Fruit fly (Drosophila melanogaster) whole organism, embryonic: ENCODE data around the gene CG14110.
A peak's percentile ranks its signal among the peaks of the same experiment; 100 is the strongest.

ENCODE experiments used
- Abd-B ChIP-seq: fragments of 200-800 bp; sonication (Bioruptor generic); optimal IDR thresholded peaks from 2 replicates; lab custom pipeline; 2018; ENCODE audit warnings: missing biosample characterization, mild to moderate bottlenecking, missing genetic modification characterization, moderate library complexity
- BEAF-32 ChIP-seq: fragments of 200-800 bp; sonication (Bioruptor generic); optimal IDR thresholded peaks from 3 replicates; lab custom pipeline; 2017; ENCODE audit warnings: missing biosample characterization, missing genetic modification characterization, mild to moderate bottlenecking, moderate library complexity, missing genetic modification reagents
- Bteb2 ChIP-seq: fragments of 200-800 bp; sonication (Bioruptor generic); optimal IDR thresholded peaks from 2 replicates; lab custom pipeline; 2016; ENCODE audit warnings: missing biosample characterization, missing genetic modification characterization
- CG11085 ChIP-seq: fragments of 200-800 bp; sonication (Bioruptor generic); IDR thresholded peaks from 2 replicates; pipeline ENCODE4 v1.3.6; 2022; ENCODE audit warnings: missing biosample characterization, missing genetic modification characterization
- CG11247 ChIP-seq: fragments of 200-800 bp; sonication (Bioruptor generic); IDR thresholded peaks from 2 replicates; pipeline ENCODE4 v1.3.6; 2022; ENCODE audit warnings: missing biosample characterization, missing genetic modification characterization
- CG11456 ChIP-seq: fragments of 200-800 bp; sonication (Bioruptor generic); IDR thresholded peaks from 3 replicates; pipeline ENCODE4 v1.3.6; 2022; ENCODE audit warnings: missing biosample characterization, missing genetic modification characterization
- CG11696 ChIP-seq: fragments of 200-800 bp; sonication (Bioruptor generic); IDR thresholded peaks from 2 replicates; pipeline ENCODE4 v1.3.6; 2022; ENCODE audit warnings: missing biosample characterization, missing genetic modification characterization
- CG12071 ChIP-seq: fragments of 200-800 bp; sonication (Bioruptor generic); optimal IDR thresholded peaks from 3 replicates; lab custom pipeline; 2018; ENCODE audit warnings: missing biosample characterization, mild to moderate bottlenecking, missing genetic modification characterization
- CG12236 ChIP-seq: fragments of 200-800 bp; sonication (Bioruptor generic); optimal IDR thresholded peaks from 2 replicates; lab custom pipeline; 2016; ENCODE audit warnings: missing biosample characterization, missing genetic modification characterization
- CG13424 ChIP-seq: fragments of 200-800 bp; sonication (Bioruptor generic); optimal IDR thresholded peaks from 2 replicates; lab custom pipeline; 2019; ENCODE audit warnings: missing biosample characterization, mild to moderate bottlenecking, missing genetic modification characterization, moderate library complexity
- CG13624 ChIP-seq: fragments of 200-800 bp; sonication (Bioruptor generic); optimal IDR thresholded peaks from 2 replicates; lab custom pipeline; 2016; ENCODE audit warnings: missing biosample characterization, missing genetic modification characterization
- CG14710 ChIP-seq: fragments of 200-800 bp; sonication (Bioruptor generic); optimal IDR thresholded peaks from 3 replicates; lab custom pipeline; 2019; ENCODE audit warnings: missing biosample characterization, mild to moderate bottlenecking, missing genetic modification characterization, moderate library complexity
- CG15601 ChIP-seq: fragments of 200-800 bp; sonication (Bioruptor generic); optimal IDR thresholded peaks from 3 replicates; lab custom pipeline; 2019; ENCODE audit warnings: missing biosample characterization, mild to moderate bottlenecking, missing genetic modification characterization, moderate library complexity
- CG15696 ChIP-seq: fragments of 200-800 bp; sonication (Bioruptor generic); optimal IDR thresholded peaks from 2 replicates; lab custom pipeline; 2019; ENCODE audit warnings: missing biosample characterization, mild to moderate bottlenecking, missing genetic modification characterization, moderate library complexity
- CG17912 ChIP-seq: fragments of 200-800 bp; sonication (Bioruptor generic); optimal IDR thresholded peaks from 2 replicates; lab custom pipeline; 2018; ENCODE audit warnings: missing biosample characterization, mild to moderate bottlenecking, missing genetic modification characterization
- CG2116 ChIP-seq: fragments of 200-800 bp; sonication (Bioruptor generic); optimal IDR thresholded peaks from 3 replicates; lab custom pipeline; 2018; ENCODE audit warnings: missing biosample characterization, mild to moderate bottlenecking, missing genetic modification characterization
- CG32772 ChIP-seq: fragments of 200-800 bp; sonication (Bioruptor generic); IDR thresholded peaks from 2 replicates; pipeline ENCODE4 v1.3.6; 2022; ENCODE audit warnings: missing biosample characterization, missing genetic modification characterization
- CG33213 ChIP-seq: fragments of 200-800 bp; sonication (Bioruptor generic); optimal IDR thresholded peaks from 3 replicates; lab custom pipeline; 2016; ENCODE audit warnings: missing biosample characterization, missing genetic modification characterization
- CG34376 ChIP-seq: fragments of 200-800 bp; sonication (Bioruptor generic); optimal IDR thresholded peaks from 2 replicates; lab custom pipeline; 2018; ENCODE audit warnings: missing biosample characterization, mild to moderate bottlenecking, missing genetic modification characterization
- CG34422 ChIP-seq: fragments of 200-800 bp; sonication (Bioruptor generic); IDR thresholded peaks from 3 replicates; pipeline ENCODE4 v1.3.6; 2022; ENCODE audit warnings: missing biosample characterization, missing genetic modification characterization
- CG6654 ChIP-seq: fragments of 200-800 bp; sonication (Bioruptor generic); optimal IDR thresholded peaks from 2 replicates; lab custom pipeline; 2017; ENCODE audit warnings: missing biosample characterization, mild to moderate bottlenecking, missing genetic modification characterization
- CG6765 ChIP-seq: fragments of 200-800 bp; sonication (Bioruptor generic); optimal IDR thresholded peaks from 3 replicates; lab custom pipeline; 2017; ENCODE audit warnings: missing biosample characterization, mild to moderate bottlenecking, missing genetic modification characterization
- CG7963 ChIP-seq: fragments of 200-800 bp; sonication (Bioruptor generic); IDR thresholded peaks from 3 replicates; pipeline ENCODE4 v1.3.6; 2022; ENCODE audit warnings: missing biosample characterization, missing genetic modification characterization; ENCODE audit not compliant: partially characterized antibody
- CoRest ChIP-seq: fragments of 200-800 bp; sonication (Bioruptor generic); optimal IDR thresholded peaks from 3 replicates; lab custom pipeline; 2018; ENCODE audit warnings: missing biosample characterization, mild to moderate bottlenecking, missing genetic modification characterization, moderate library complexity
- Dip3 ChIP-seq: fragments of 200-800 bp; sonication (Bioruptor generic); optimal IDR thresholded peaks from 3 replicates; lab custom pipeline; 2016; ENCODE audit warnings: missing biosample characterization, missing genetic modification characterization
- Dll ChIP-seq: fragments of 200-800 bp; sonication (Bioruptor generic); IDR thresholded peaks from 4 replicates; pipeline ENCODE4 v1.3.6; 2022; ENCODE audit warnings: missing biosample characterization, missing genetic modification characterization; ENCODE audit not compliant: partially characterized antibody
- Elba2 ChIP-seq: fragments of 200-800 bp; sonication (Bioruptor generic); optimal IDR thresholded peaks from 3 replicates; lab custom pipeline; 2016; ENCODE audit warnings: missing biosample characterization, missing genetic modification characterization
- Hr78 ChIP-seq, 2 experiments: fragments of 200-800 bp in 1 of 2; fragments of >200 bp in 1 of 2; sonication (Bioruptor generic) in 1 of 2; optimal IDR thresholded peaks; 2 replicates each; lab custom pipeline; 2017 to 2019; ENCODE audit warnings: missing biosample characterization in 2 of 2, missing genetic modification characterization in 2 of 2, mild to moderate bottlenecking in 1 of 2, moderate library complexity in 1 of 2
- Kr ChIP-seq: fragments of 200-800 bp; sonication (Bioruptor generic); optimal IDR thresholded peaks from 2 replicates; lab custom pipeline; 2017; ENCODE audit warnings: missing biosample characterization, mild to moderate bottlenecking, missing genetic modification characterization
- Mrtf ChIP-seq: fragments of 200-800 bp; sonication (Bioruptor generic); IDR thresholded peaks from 3 replicates; pipeline ENCODE4 v1.3.6; 2022; ENCODE audit warnings: missing biosample characterization, missing genetic modification characterization
- NFAT ChIP-seq: fragments of 200-800 bp; sonication (Bioruptor generic); IDR thresholded peaks from 2 replicates; pipeline ENCODE4 v1.3.6; 2022; ENCODE audit warnings: missing biosample characterization, missing genetic modification characterization
- Neu2 ChIP-seq: fragments of 200-800 bp; sonication (Bioruptor generic); optimal IDR thresholded peaks from 3 replicates; lab custom pipeline; 2016; ENCODE audit warnings: missing biosample characterization, missing genetic modification characterization, borderline replicate concordance
- Rfx ChIP-seq: fragments of 200-800 bp; sonication (Bioruptor generic); IDR thresholded peaks from 2 replicates; pipeline ENCODE4 v1.3.6; 2022; ENCODE audit warnings: missing biosample characterization, missing genetic modification characterization
- Xbp1 ChIP-seq: fragments of 200-800 bp; sonication (Bioruptor generic); optimal IDR thresholded peaks from 3 replicates; lab custom pipeline; 2016; ENCODE audit warnings: missing biosample characterization, mild to moderate bottlenecking, missing genetic modification characterization
- dan ChIP-seq: fragments of 200-800 bp; sonication (Bioruptor generic); IDR thresholded peaks from 2 replicates; pipeline ENCODE4 v1.3.6; 2022; ENCODE audit warnings: missing biosample characterization, missing genetic modification characterization
- ems ChIP-seq: fragments of 200-800 bp; sonication (Bioruptor generic); optimal IDR thresholded peaks from 3 replicates; lab custom pipeline; 2016; ENCODE audit warnings: missing biosample characterization, missing genetic modification characterization
- ftz-f1 ChIP-seq: fragments of 200-800 bp; sonication (Bioruptor generic); optimal IDR thresholded peaks from 2 replicates; lab custom pipeline; 2016; ENCODE audit warnings: missing biosample characterization, missing genetic modification characterization
- gem ChIP-seq: fragments of 200-800 bp; sonication (Bioruptor generic); optimal IDR thresholded peaks from 2 replicates; lab custom pipeline; 2019; ENCODE audit warnings: missing biosample characterization, mild to moderate bottlenecking, missing genetic modification characterization, moderate library complexity
- gfzf ChIP-seq: fragments of 200-800 bp; sonication (Bioruptor generic); optimal IDR thresholded peaks from 2 replicates; lab custom pipeline; 2016; ENCODE audit warnings: missing biosample characterization, mild to moderate bottlenecking, missing genetic modification characterization, moderate library complexity
- gt ChIP-seq: fragments of 200-800 bp; sonication (Bioruptor generic); IDR thresholded peaks from 2 replicates; pipeline ENCODE4 v1.3.6; 2022; ENCODE audit warnings: missing biosample characterization, missing genetic modification characterization
- knrl ChIP-seq: fragments of 200-800 bp; sonication (Bioruptor generic); IDR thresholded peaks from 3 replicates; pipeline ENCODE4 v1.3.6; 2022; ENCODE audit warnings: missing biosample characterization, missing genetic modification characterization; ENCODE audit not compliant: partially characterized antibody
- maf-S ChIP-seq: fragments of 200-800 bp; sonication (Bioruptor generic); optimal IDR thresholded peaks from 2 replicates; lab custom pipeline; 2016; ENCODE audit warnings: missing biosample characterization, missing genetic modification characterization
- odd ChIP-seq: fragments of 200-800 bp; sonication (Bioruptor generic); optimal IDR thresholded peaks from 2 replicates; lab custom pipeline; 2017; ENCODE audit warnings: missing biosample characterization, mild to moderate bottlenecking, missing genetic modification characterization
- pita ChIP-seq: fragments of 200-800 bp; sonication (Bioruptor generic); optimal IDR thresholded peaks from 2 replicates; lab custom pipeline; 2017; ENCODE audit warnings: missing biosample characterization, mild to moderate bottlenecking, missing genetic modification characterization
- seq ChIP-seq: fragments of 200-800 bp; sonication (Bioruptor generic); IDR thresholded peaks from 2 replicates; pipeline ENCODE4 v1.3.6; 2022; ENCODE audit warnings: missing biosample characterization, missing genetic modification characterization
- sqz ChIP-seq: fragments of 200-800 bp; sonication (Bioruptor generic); optimal IDR thresholded peaks from 3 replicates; lab custom pipeline; 2018; ENCODE audit warnings: missing biosample characterization, mild to moderate bottlenecking, missing genetic modification characterization
- ssp ChIP-seq: fragments of 200-800 bp; sonication (Bioruptor generic); IDR thresholded peaks from 2 replicates; pipeline ENCODE4 v1.3.6; 2022; ENCODE audit warnings: missing biosample characterization, missing genetic modification characterization
- tap ChIP-seq: fragments of 200-800 bp; optimal IDR thresholded peaks from 3 replicates; lab custom pipeline; 2019; ENCODE audit warnings: missing biosample characterization, mild to moderate bottlenecking, missing genetic modification characterization, moderate library complexity
- vfl ChIP-seq: fragments of 200-800 bp; sonication (Bioruptor generic); optimal IDR thresholded peaks from 2 replicates; lab custom pipeline; 2016; ENCODE audit warnings: missing biosample characterization, missing genetic modification characterization
- wek ChIP-seq: fragments of 200-800 bp; sonication (Bioruptor generic); optimal IDR thresholded peaks from 3 replicates; lab custom pipeline; 2018; ENCODE audit warnings: missing biosample characterization, mild to moderate bottlenecking, missing genetic modification characterization, moderate library complexity
- zfh1 ChIP-seq: fragments of 200-800 bp; sonication (Bioruptor generic); IDR thresholded peaks from 3 replicates; pipeline ENCODE4 v1.3.6; 2022; ENCODE audit warnings: missing biosample characterization, missing genetic modification characterization

The CG14110 gene

DNA sequence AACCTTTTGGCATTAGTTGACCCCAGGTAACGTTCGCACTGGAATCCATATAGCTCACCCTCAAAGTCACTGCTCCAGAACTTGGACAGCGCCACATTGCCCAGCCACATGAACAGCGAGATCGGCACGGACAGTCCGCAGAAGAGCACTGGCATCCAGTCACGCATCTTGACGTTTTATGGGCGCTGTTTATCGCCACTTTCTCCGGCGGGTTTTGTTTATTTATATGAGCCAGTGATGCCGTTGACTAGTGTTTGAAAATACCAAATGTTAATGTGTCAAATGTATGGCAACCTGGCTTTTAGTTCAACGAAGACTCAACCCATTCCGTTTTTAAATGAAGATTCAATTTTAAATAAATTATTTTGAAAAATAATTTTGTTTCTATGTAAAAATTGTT lies 3.0 kb downstream of the CG14110 start, which contains the start of gene CG10171 (continued):
- TF ChIP-seq CG34422, result peak; percentile 45; the same call in 1 of the 3 replicates
- TF ChIP-seq gt (GFP tag; lab: Robert Waterston, UW), result no peak
- TF ChIP-seq Dip3 (GFP tag; lab: Kevin White, UChicago), result no peak
- no peak for TF ChIP-seq ems (GFP tag; lab: Kevin White, UChicago)
- 0 out of 3 replicates have a peak, but pooled peaks have one; percentile 19 for TF ChIP-seq CG7963 (GFP tag; lab: Robert Waterston, UW)
- no peak for TF ChIP-seq CG33213 (GFP tag; lab: Kevin White, UChicago)
- TF ChIP-seq Mrtf (GFP tag; lab: Robert Waterston, UW), result no peak
- TF ChIP-seq Kr (GFP tag; lab: Kevin White, UChicago), result no peak
- 0 out of 2 replicates have a peak, but pooled peaks have one; percentile 10 for TF ChIP-seq ssp (GFP tag; lab: Robert Waterston, UW)
- no peak for TF ChIP-seq Elba2 (GFP tag; lab: Kevin White, UChicago)
- TF ChIP-seq CG13424, result no peak
- no peak for TF ChIP-seq tap (tag; lab: Kevin White, UChicago)
- peak; percentile 20 for TF ChIP-seq gfzf
- no peak for TF ChIP-seq odd
- TF ChIP-seq zfh1 (GFP tag; lab: Robert Waterston, UW), result no peak
- peak; percentile 8 for TF ChIP-seq CG15601 (tag; lab: Kevin White, UChicago)
- no peak for TF ChIP-seq seq (GFP tag; lab: Robert Waterston, UW)
- no peak for TF ChIP-seq CG11085 (GFP tag; lab: Robert Waterston, UW)
- peak; percentile 39; the same call in 1 of the 3 replicates for TF ChIP-seq knrl (GFP tag; lab: Robert Waterston, UW)
- TF ChIP-seq Dll (GFP tag; lab: Robert Waterston, UW), result peak; percentile 36; the same call in 2 of the 4 replicates
- no peak for TF ChIP-seq maf-S (GFP tag; lab: Kevin White, UChicago)
- no peak for TF ChIP-seq CG11456
- no peak; the same call in 1 of the 2 replicates for TF ChIP-seq Rfx (GFP tag; lab: Robert Waterston, UW)
- TF ChIP-seq NFAT (GFP tag; lab: Robert Waterston, UW), result peak; percentile 11; the same call in 1 of the 2 replicates
- no peak for TF ChIP-seq CG32772
- TF ChIP-seq dan (GFP tag; lab: Robert Waterston, UW), result no peak
- no peak for TF ChIP-seq gem
- no peak for TF ChIP-seq CG11247
- no peak for TF ChIP-seq Bteb2 (GFP tag; lab: Kevin White, UChicago)
- TF ChIP-seq CG11696 (GFP tag; lab: Robert Waterston, UW), result no peak
- TF ChIP-seq Abd-B (GFP tag; lab: Kevin White, UChicago), result peak; percentile 50
- TF ChIP-seq CG34376 (GFP tag; lab: Kevin White, UChicago), result no peak
- no peak for TF ChIP-seq wek
- no peak for TF ChIP-seq sqz
- TF ChIP-seq BEAF-32 (GFP tag; lab: Kevin White, UChicago), result peak; percentile 21
- TF ChIP-seq Xbp1 (GFP tag; lab: Kevin White, UChicago), result no peak
- TF ChIP-seq Neu2, result no peak
- no peak for TF ChIP-seq CG15696 (tag; lab: Kevin White, UChicago)
- no peak for TF ChIP-seq ftz-f1 (GFP tag; lab: Kevin White, UChicago)
- peak in 1 of 2 experiments; percentile 84 for TF ChIP-seq Hr78 (GFP tag; optimal IDR thresholded peaks at IDR 0.05; lab: Kevin White, UChicago)
- TF ChIP-seq CG14710, result peak; percentile 44
- no peak for TF ChIP-seq CG2116 (GFP tag; lab: Kevin White, UChicago)
- no peak for TF ChIP-seq CG6765
- peak; percentile 41 for TF ChIP-seq pita (GFP tag; lab: Kevin White, UChicago)
- TF ChIP-seq CG13624 (GFP tag; lab: Kevin White, UChicago), result no peak
- TF ChIP-seq CG12236, result no peak
- no peak for TF ChIP-seq CG12071
- no peak for TF ChIP-seq vfl (GFP tag; lab: Kevin White, UChicago)
- no peak for TF ChIP-seq CG17912 (GFP tag; lab: Kevin White, UChicago)
- peak; percentile 27 for TF ChIP-seq CoRest (tag; lab: Kevin White, UChicago)
- TF ChIP-seq CG6654 (GFP tag; lab: Kevin White, UChicago), result no peak
